Worm (Caenorhabditis elegans) whole organism, young adult: Measurements from ENCODE around the gene miga-1.

Source experiments
- B0019.2 ChIP-seq: fragments of 200-800 bp; sonication (Bioruptor generic); conservative IDR thresholded peaks from 2 replicates; pipeline ENCODE4 v1.3.6; 2022; ENCODE audit warnings: missing genetic modification reagents, missing genetic modification characterization, missing compliant biosample characterization
- B0035.1 ChIP-seq: sonication (generic microtip); optimal IDR thresholded peaks from 2 replicates; lab custom pipeline; 2016; ENCODE audit warnings: missing genetic modification characterization, mild to moderate bottlenecking, missing compliant biosample characterization, missing genotype, missing genetic modification reagents
- F22D6.2 ChIP-seq: sonication (generic microtip); optimal IDR thresholded peaks from 2 replicates; lab custom pipeline; 2016; ENCODE audit warnings: mild to moderate bottlenecking, missing genetic modification characterization, missing compliant biosample characterization
- F33H1.4 ChIP-seq: fragments of 200-800 bp; sonication (Bioruptor generic); IDR thresholded peaks from 2 replicates; pipeline ENCODE4 v1.3.6; 2022; ENCODE audit warnings: missing genetic modification reagents, missing genetic modification characterization, missing compliant biosample characterization
- F37B4.10 ChIP-seq: fragments of 200-800 bp; sonication (Bioruptor generic); IDR thresholded peaks from 2 replicates; pipeline ENCODE4 v1.3.6; 2022; ENCODE audit warnings: missing genetic modification characterization, missing compliant biosample characterization
- F52B5.7 ChIP-seq: sonication (generic microtip); optimal IDR thresholded peaks from 2 replicates; lab custom pipeline; 2016; ENCODE audit warnings: mild to moderate bottlenecking, missing genetic modification characterization, missing compliant biosample characterization
- F57A8.1 ChIP-seq: fragments of 200-800 bp; sonication (Bioruptor generic); optimal IDR thresholded peaks from 2 replicates; lab custom pipeline; 2018; ENCODE audit warnings: mild to moderate bottlenecking, missing genetic modification characterization, moderate library complexity, missing compliant biosample characterization
- K12H6.12 ChIP-seq: fragments of 200-800 bp; sonication (Bioruptor generic); optimal IDR thresholded peaks from 2 replicates; lab custom pipeline; 2018; ENCODE audit warnings: mild to moderate bottlenecking, missing genetic modification characterization, missing compliant biosample characterization
- Y53G8AR.9 ChIP-seq: fragments of 200-800 bp; sonication (Bioruptor generic); conservative IDR thresholded peaks from 2 replicates; pipeline ENCODE4 v1.3.6; 2022; ENCODE audit warnings: missing genetic modification reagents, missing genetic modification characterization, missing compliant biosample characterization
- Y79H2A.3 ChIP-seq: fragments of 200-800 bp; sonication (Bioruptor generic); conservative IDR thresholded peaks from 2 replicates; pipeline ENCODE4 v1.3.6; 2022; ENCODE audit warnings: missing genetic modification reagents, missing genetic modification characterization, missing compliant biosample characterization
- akir-1 ChIP-seq: fragments of 200-800 bp; sonication (Bioruptor generic); optimal IDR thresholded peaks from 2 replicates; lab custom pipeline; 2018; ENCODE audit warnings: mild to moderate bottlenecking, missing genetic modification characterization, moderate library complexity, missing compliant biosample characterization
- ama-1 ChIP-seq, 3 experiments: fragments of 150-350 bp in 1 of 3; sonication (generic microtip) in 2 of 3; optimal IDR thresholded peaks; 2 replicates each; lab custom pipeline; 2014 to 2018; ENCODE audit warnings: missing biosample characterization in 2 of 3, missing genetic modification characterization in 2 of 3, missing genetic modification reagents in 2 of 3
- aptf-2 ChIP-seq: fragments of 200-800 bp; sonication (Bioruptor generic); conservative IDR thresholded peaks from 2 replicates; pipeline ENCODE4 v1.3.6; 2022; ENCODE audit warnings: missing genetic modification reagents, missing genetic modification characterization, missing compliant biosample characterization
- atf-7 ChIP-seq: sonication (generic microtip); optimal IDR thresholded peaks from 2 replicates; lab custom pipeline; 2017; ENCODE audit warnings: mild to moderate bottlenecking, missing genetic modification characterization, missing compliant biosample characterization
- cebp-1 ChIP-seq, 2 experiments: fragments of 200-800 bp in 1 of 2; sonication (Bioruptor generic) in 1 of 2; sonication (generic microtip) in 1 of 2; IDR thresholded peaks in 1 of 2; optimal IDR thresholded peaks in 1 of 2; 2 replicates each; pipeline versions ENCODE4 v1.3.6 to Lab custom; 2017 to 2022; ENCODE audit warnings: missing compliant biosample characterization in 2 of 2, missing genetic modification characterization in 2 of 2, mild to moderate bottlenecking in 1 of 2, missing genetic modification reagents in 1 of 2, moderate library complexity in 1 of 2
- cebp-2 ChIP-seq: fragments of 200-800 bp; sonication (Bioruptor generic); IDR thresholded peaks from 2 replicates; pipeline ENCODE4 v1.3.6; 2022; ENCODE audit warnings: missing genetic modification characterization, missing compliant biosample characterization
- ceh-100 ChIP-seq: fragments of 200-800 bp; sonication (Bioruptor generic); IDR thresholded peaks from 2 replicates; pipeline ENCODE4 v1.3.6; 2022; ENCODE audit warnings: missing genetic modification reagents, missing genetic modification characterization, missing compliant biosample characterization
- ceh-27 ChIP-seq: fragments of 200-800 bp; sonication (Bioruptor generic); optimal IDR thresholded peaks from 2 replicates; lab custom pipeline; 2018; ENCODE audit warnings: mild to moderate bottlenecking, missing genetic modification characterization, moderate library complexity, missing compliant biosample characterization
- ceh-91 ChIP-seq: fragments of 200-800 bp; sonication (Bioruptor generic); IDR thresholded peaks from 2 replicates; pipeline ENCODE4 v1.3.6; 2022; ENCODE audit warnings: missing genetic modification reagents, missing genetic modification characterization, missing compliant biosample characterization
- dox-1 ChIP-seq: fragments of 200-800 bp; sonication (Bioruptor generic); IDR thresholded peaks from 2 replicates; pipeline ENCODE4 v1.3.6; 2022; ENCODE audit warnings: missing genetic modification reagents, missing genetic modification characterization, missing compliant biosample characterization
- egl-18 ChIP-seq: fragments of 200-800 bp; sonication (Bioruptor generic); IDR thresholded peaks from 2 replicates; pipeline ENCODE4 v1.3.6; 2022; ENCODE audit warnings: missing genetic modification reagents, missing genetic modification characterization, missing compliant biosample characterization
- egrh-3 ChIP-seq: fragments of 200-800 bp; sonication (Bioruptor generic); IDR thresholded peaks from 2 replicates; pipeline ENCODE4 v1.3.6; 2022; ENCODE audit warnings: missing genetic modification reagents, missing genetic modification characterization, missing compliant biosample characterization
- fkh-3 ChIP-seq: sonication (generic microtip); optimal IDR thresholded peaks from 2 replicates; lab custom pipeline; 2016; ENCODE audit warnings: mild to moderate bottlenecking, missing genetic modification characterization, missing compliant biosample characterization
- gei-17 ChIP-seq: fragments of 200-800 bp; sonication (Bioruptor generic); optimal IDR thresholded peaks from 2 replicates; lab custom pipeline; 2018; ENCODE audit warnings: mild to moderate bottlenecking, missing genetic modification characterization, missing compliant biosample characterization
- him-1 ChIP-seq: sonication (generic microtip); optimal IDR thresholded peaks from 2 replicates; lab custom pipeline; 2016; ENCODE audit warnings: missing genotype, missing genetic modification reagents, missing genetic modification characterization, missing compliant biosample characterization
- hrde-1 ChIP-seq: sonication (generic microtip); optimal IDR thresholded peaks from 2 replicates; lab custom pipeline; 2016; ENCODE audit warnings: missing genetic modification characterization, mild to moderate bottlenecking, missing compliant biosample characterization, moderate library complexity, missing genotype, missing genetic modification reagents, borderline replicate concordance
- lag-1 ChIP-seq: fragments of 200-800 bp; sonication (Bioruptor generic); IDR thresholded peaks from 2 replicates; pipeline ENCODE4 v1.3.6; 2022; ENCODE audit warnings: missing genetic modification reagents, missing genetic modification characterization, missing compliant biosample characterization
- let-526 ChIP-seq: fragments of 200-800 bp; sonication (Bioruptor generic); IDR thresholded peaks from 2 replicates; pipeline ENCODE4 v1.3.6; 2022; ENCODE audit warnings: missing genetic modification reagents, missing genetic modification characterization, missing compliant biosample characterization
- lir-1 ChIP-seq: fragments of 200-800 bp; sonication (Bioruptor generic); conservative IDR thresholded peaks from 2 replicates; pipeline ENCODE4 v1.3.6; 2022; ENCODE audit warnings: missing genetic modification reagents, missing genetic modification characterization, missing compliant biosample characterization
- lsl-1 ChIP-seq: fragments of 200-800 bp; sonication (Bioruptor generic); optimal IDR thresholded peaks from 2 replicates; lab custom pipeline; 2018; ENCODE audit warnings: mild to moderate bottlenecking, missing genetic modification characterization, moderate library complexity, missing compliant biosample characterization
- mes-4 ChIP-seq: sonication (generic microtip); optimal IDR thresholded peaks from 2 replicates; lab custom pipeline; 2016; ENCODE audit warnings: missing genotype, missing genetic modification characterization, missing compliant biosample characterization
- nfyb-1 ChIP-seq: fragments of 200-800 bp; sonication (Bioruptor generic); IDR thresholded peaks from 2 replicates; pipeline ENCODE4 v1.3.6; 2022; ENCODE audit warnings: missing genetic modification reagents, missing genetic modification characterization, missing compliant biosample characterization
- nhr-27 ChIP-seq: fragments of 200-800 bp; sonication (Bioruptor generic); optimal IDR thresholded peaks from 2 replicates; lab custom pipeline; 2018; ENCODE audit warnings: mild to moderate bottlenecking, missing genetic modification characterization, moderate library complexity, missing compliant biosample characterization
- pha-4 ChIP-seq: fragments of 150-350 bp; sonication (generic microtip); optimal IDR thresholded peaks from 2 replicates; lab custom pipeline; 2014; ENCODE audit warnings: missing biosample characterization, missing genetic modification reagents, missing genetic modification characterization
- rec-8 ChIP-seq, 2 experiments: sonication (generic microtip); optimal IDR thresholded peaks; 2 replicates each; lab custom pipeline; 2016; ENCODE audit warnings: mild to moderate bottlenecking in 2 of 2, missing genetic modification characterization in 2 of 2, missing genetic modification reagents in 2 of 2, missing genotype in 2 of 2, missing biosample characterization in 1 of 2, missing compliant biosample characterization in 1 of 2, moderate library complexity in 1 of 2
- tlf-1 ChIP-seq: fragments of 200-800 bp; sonication (Bioruptor generic); optimal IDR thresholded peaks from 2 replicates; lab custom pipeline; 2018; ENCODE audit warnings: mild to moderate bottlenecking, missing genetic modification characterization, missing compliant biosample characterization
- xnd-1 ChIP-seq: sonication (generic microtip); optimal IDR thresholded peaks from 2 replicates; lab custom pipeline; 2016; ENCODE audit warnings: missing genotype, missing genetic modification reagents, missing genetic modification characterization, missing compliant biosample characterization
- ztf-22 ChIP-seq: fragments of 200-800 bp; sonication (Bioruptor generic); optimal IDR thresholded peaks from 2 replicates; lab custom pipeline; 2018; ENCODE audit warnings: mild to moderate bottlenecking, missing genetic modification characterization, moderate library complexity, missing compliant biosample characterization
- ztf-25 ChIP-seq: fragments of 200-800 bp; sonication (Bioruptor generic); IDR thresholded peaks from 2 replicates; pipeline ENCODE4 v1.3.6; 2022; ENCODE audit warnings: missing genetic modification reagents, missing genetic modification characterization, missing compliant biosample characterization

miga-1 gene

ce11 chrV:12429039-12429438 lies 28.4 kb upstream of the miga-1 start, which contains the start of gene C54D10.5:
TSS of gene C54D10.5 (plus strand) at chrV:12429339.
- TF ChIP-seq let-526: no peak
- no peak for TF ChIP-seq F52B5.7 (tag; lab: Kevin White, UChicago)
- TF ChIP-seq, all 124 proteins: peak for 0

ce11 chrV:12427826-12428225 lies 27.2 kb upstream of the miga-1 start:
- TF ChIP-seq aptf-2 (GFP tag; lab: Robert Waterston, UW) (no peak), cebp-2 (GFP tag; lab: Robert Waterston, UW) (no peak), tlf-1 (GFP tag; lab: Kevin White, UChicago) (no peak), pha-4 (tag; lab: Kevin White, UChicago) (no peak), K12H6.12 (no peak), B0035.1 (tag; lab: Kevin White, UChicago) (no peak), rec-8 (tag; optimal IDR thresholded peaks at IDR 0.05; lab: Kevin White, UChicago) (no peak), ceh-27 (no peak), ceh-91 (GFP tag; lab: Robert Waterston, UW) (no peak), xnd-1 (tag; lab: Kevin White, UChicago) (no peak), lir-1 (GFP tag; lab: Robert Waterston, UW) (no peak), hrde-1 (tag; lab: Kevin White, UChicago) (no peak), lsl-1 (no peak), nfyb-1 (GFP tag; lab: Robert Waterston, UW) (no peak), gei-17 (GFP tag; lab: Kevin White, UChicago) (no peak), egrh-3 (GFP tag; lab: Robert Waterston, UW) (no peak), lag-1 (GFP tag; lab: Robert Waterston, UW) (no peak)

- no peak for TF ChIP-seq hrde-1 (tag; lab: Kevin White, UChicago)
- TF ChIP-seq akir-1: no peak
- no peak for TF ChIP-seq F22D6.2 (tag; lab: Kevin White, UChicago)
- TF ChIP-seq ceh-100 (GFP tag; lab: Robert Waterston, UW): no peak
- no peak for TF ChIP-seq Y53G8AR.9 (GFP tag; lab: Robert Waterston, UW)
- no peak for TF ChIP-seq F37B4.10
- TF ChIP-seq lag-1 (GFP tag; lab: Robert Waterston, UW): no peak
- TF ChIP-seq cebp-1 (GFP tag; IDR thresholded peaks at IDR 0.05; lab: Robert Waterston, UW): no peak
- TF ChIP-seq cebp-1 (tag; optimal IDR thresholded peaks at IDR 0.05; lab: Kevin White, UChicago): no peak
- no peak for TF ChIP-seq F52B5.7 (tag; lab: Kevin White, UChicago)
- no peak for TF ChIP-seq egl-18 (GFP tag; lab: Robert Waterston, UW)
- no peak for TF ChIP-seq B0019.2 (GFP tag; lab: Robert Waterston, UW)
- no peak for TF ChIP-seq F33H1.4
- TF ChIP-seq dox-1 (GFP tag; lab: Robert Waterston, UW): no peak
- TF ChIP-seq, all 124 proteins: peak for 0
These were observed 20.7 kb upstream of the miga-1 start for ce11 chrV:12421360-12421759.

ce11 chrV:12420843-12421242 lies 20.2 kb upstream of the miga-1 start, which contains the start of gene C54D10.4:
TSS of gene C54D10.4 (minus strand) at chrV:12420943.
- TF ChIP-seq ama-1 (optimal IDR thresholded peaks at IDR 0.05; lab: Kevin White, UChicago): no peak
- no peak for TF ChIP-seq ama-1 (GFP tag; optimal IDR thresholded peaks at IDR 0.05; lab: Kevin White, UChicago)
- TF ChIP-seq tlf-1 (GFP tag; lab: Kevin White, UChicago): no peak
- TF ChIP-seq him-1: no peak
- no peak for TF ChIP-seq nhr-27 (tag; lab: Kevin White, UChicago)
- TF ChIP-seq ztf-22: no peak
- TF ChIP-seq F57A8.1 (GFP tag; lab: Kevin White, UChicago): no peak
- TF ChIP-seq ztf-25: no peak
- TF ChIP-seq atf-7 (tag; lab: Kevin White, UChicago): no peak
- no peak for TF ChIP-seq fkh-3
- no peak for TF ChIP-seq Y79H2A.3 (GFP tag; lab: Robert Waterston, UW)
- no peak for TF ChIP-seq mes-4 (tag; lab: Kevin White, UChicago)
